Fruit fly (Drosophila melanogaster) whole organism, adult: ENCODE results near the gene CG17475.

Experiments
- CG11617 ChIP-seq: fragments of 200-800 bp; sonication (Bioruptor generic); optimal IDR thresholded peaks from 2 replicates; lab custom pipeline; 2017; ENCODE audit warnings: mild to moderate bottlenecking, missing biosample characterization, missing genetic modification reagents, missing genetic modification characterization
- CG12768 ChIP-seq: fragments of 200-800 bp; sonication (Bioruptor generic); optimal IDR thresholded peaks from 2 replicates; lab custom pipeline; 2017; ENCODE audit warnings: missing biosample characterization, missing genetic modification characterization, mild to moderate bottlenecking, moderate library complexity, missing genetic modification reagents
- CG14711 ChIP-seq: fragments of 200-800 bp; sonication (Bioruptor generic); optimal IDR thresholded peaks from 2 replicates; lab custom pipeline; 2018; ENCODE audit warnings: missing biosample characterization, mild to moderate bottlenecking, missing genetic modification characterization, moderate library complexity
- CG1620 ChIP-seq: fragments of 200-800 bp; sonication (Bioruptor generic); optimal IDR thresholded peaks from 2 replicates; lab custom pipeline; 2016; ENCODE audit warnings: missing biosample characterization, missing genetic modification characterization
- CG33017 ChIP-seq: fragments of 200-800 bp; sonication (Bioruptor generic); optimal IDR thresholded peaks from 2 replicates; lab custom pipeline; 2018; ENCODE audit warnings: missing biosample characterization, mild to moderate bottlenecking, missing genetic modification characterization, moderate library complexity
- CG5204 ChIP-seq: fragments of 200-800 bp; sonication (Bioruptor generic); optimal IDR thresholded peaks from 2 replicates; lab custom pipeline; 2016; ENCODE audit warnings: missing biosample characterization, missing genetic modification characterization
- CG7045 ChIP-seq: fragments of 200-800 bp; sonication (Bioruptor generic); optimal IDR thresholded peaks from 2 replicates; lab custom pipeline; 2017; ENCODE audit warnings: missing biosample characterization, mild to moderate bottlenecking, missing genetic modification characterization
- CG7101 ChIP-seq: fragments of 200-800 bp; sonication (Bioruptor generic); optimal IDR thresholded peaks from 2 replicates; lab custom pipeline; 2018; ENCODE audit warnings: missing biosample characterization, mild to moderate bottlenecking, missing genetic modification characterization, moderate library complexity
- Clk ChIP-seq: fragments of 200-800 bp; sonication (Bioruptor generic); optimal IDR thresholded peaks from 2 replicates; lab custom pipeline; 2017; ENCODE audit warnings: missing biosample characterization, missing genetic modification characterization
- Crg-1 ChIP-seq: fragments of 200-800 bp; sonication (Bioruptor generic); optimal IDR thresholded peaks from 2 replicates; lab custom pipeline; 2016; ENCODE audit warnings: missing biosample characterization, missing genetic modification characterization
- Hr96 ChIP-seq: fragments of 200-800 bp; sonication (Bioruptor generic); optimal IDR thresholded peaks from 2 replicates; lab custom pipeline; 2016; ENCODE audit warnings: missing biosample characterization, missing genetic modification characterization
- Mnt ChIP-seq: fragments of 200-800 bp; sonication (Bioruptor generic); optimal IDR thresholded peaks from 2 replicates; lab custom pipeline; 2016; ENCODE audit warnings: missing biosample characterization, mild to moderate bottlenecking, missing genetic modification characterization
- bab1 ChIP-seq: fragments of 200-800 bp; sonication (Bioruptor generic); optimal IDR thresholded peaks from 3 replicates; lab custom pipeline; 2019; ENCODE audit warnings: missing biosample characterization, mild to moderate bottlenecking, missing genetic modification characterization, moderate library complexity
- cic ChIP-seq: fragments of 200-800 bp; sonication (Bioruptor generic); optimal IDR thresholded peaks from 2 replicates; lab custom pipeline; 2017; ENCODE audit warnings: missing biosample characterization, mild to moderate bottlenecking, missing genetic modification characterization, moderate library complexity
- cnc ChIP-seq, 2 experiments: fragments of >200 bp; optimal IDR thresholded peaks; 2 replicates each; lab custom pipeline; 2017
- kay ChIP-seq: fragments of 200-800 bp; sonication (Bioruptor generic); peaks from one replicate; lab custom pipeline; 2016; ENCODE audit warnings: missing biosample characterization, missing genetic modification characterization, borderline replicate concordance
- ovo ChIP-seq: fragments of 200-800 bp; sonication (Bioruptor generic); optimal IDR thresholded peaks from 2 replicates; lab custom pipeline; 2016; ENCODE audit warnings: missing biosample characterization, missing genetic modification characterization
- pad ChIP-seq: fragments of 200-800 bp; sonication (Bioruptor generic); optimal IDR thresholded peaks from 3 replicates; lab custom pipeline; 2017; ENCODE audit warnings: missing biosample characterization, missing genetic modification characterization, mild to moderate bottlenecking, moderate library complexity, missing genetic modification reagents
- tj ChIP-seq: fragments of 200-800 bp; sonication (Bioruptor generic); optimal IDR thresholded peaks from 3 replicates; lab custom pipeline; 2017; ENCODE audit warnings: missing biosample characterization, mild to moderate bottlenecking, missing genetic modification characterization, moderate library complexity
- toe ChIP-seq: fragments of 200-800 bp; sonication (Bioruptor generic); optimal IDR thresholded peaks from 2 replicates; lab custom pipeline; 2016; ENCODE audit warnings: missing biosample characterization, missing genetic modification characterization

CG17475 gene

dm6 chr3R:17122796-17123504 lies 7.3 kb downstream of the CG17475 start:
- TF ChIP-seq pad (GFP tag; lab: Kevin White, UChicago) (no peak), CG12768 (GFP tag; lab: Kevin White, UChicago) (no peak), Crg-1 (GFP tag; lab: Kevin White, UChicago) (no peak), bab1 (GFP tag; lab: Kevin White, UChicago) (no peak), tj (no peak), toe (GFP tag; lab: Kevin White, UChicago) (no peak), CG14711 (no peak), CG1620 (no peak), CG7045 (GFP tag; lab: Kevin White, UChicago) (no peak), Hr96 (GFP tag; lab: Kevin White, UChicago) (no peak), Clk (GFP tag; lab: Kevin White, UChicago) (no peak), cnc (optimal IDR thresholded peaks at IDR 0.05; lab: Kevin White, UChicago) (no peak), Mnt (GFP tag; lab: Kevin White, UChicago) (no peak), CG7101 (tag; lab: Kevin White, UChicago) (no peak), CG33017 (no peak), kay (GFP tag; lab: Kevin White, UChicago) (no peak)

dm6 chr3R:17121277-17121676 lies 8.9 kb downstream of the CG17475 start, which contains the start of gene CG42779:
Gene CG42779, plus strand, starts transcription at chr3R:17121577.
- TF ChIP-seq CG7045 (GFP tag; lab: Kevin White, UChicago) (no peak), CG14711 (no peak), toe (GFP tag; lab: Kevin White, UChicago) (no peak), CG12768 (GFP tag; lab: Kevin White, UChicago) (no peak), CG5204 (GFP tag; lab: Kevin White, UChicago) (no peak)

- TF ChIP-seq toe (GFP tag; lab: Kevin White, UChicago) (no peak), Mnt (GFP tag; lab: Kevin White, UChicago) (no peak), cnc (optimal IDR thresholded peaks at IDR 0.05; lab: Kevin White, UChicago) (no peak), Clk (GFP tag; lab: Kevin White, UChicago) (no peak), CG7101 (tag; lab: Kevin White, UChicago) (no peak), CG14711 (no peak), Hr96 (GFP tag; lab: Kevin White, UChicago) (no peak)
These were observed 10.1 kb downstream of the CG17475 start, which contains the start of gene CG34278 for dm6 chr3R:17120165-17120564. Gene CG34278, plus strand, starts transcription at chr3R:17120465.

dm6 chr3R:17118917-17119378 lies 11.3 kb downstream of the CG17475 start:
- no peak for TF ChIP-seq CG1620
- no peak for TF ChIP-seq CG14711
- TF ChIP-seq toe (GFP tag; lab: Kevin White, UChicago) = no peak
- TF ChIP-seq tj = peak; percentile 80
- no peak for TF ChIP-seq kay (GFP tag; lab: Kevin White, UChicago)
- no peak for TF ChIP-seq CG7045 (GFP tag; lab: Kevin White, UChicago)
- TF ChIP-seq cic (GFP tag; lab: Kevin White, UChicago) = peak; percentile 11
- TF ChIP-seq CG11617 (GFP tag; lab: Kevin White, UChicago) = no peak
- peak; percentile 7 for TF ChIP-seq Mnt (GFP tag; lab: Kevin White, UChicago)
- no peak for TF ChIP-seq CG5204 (GFP tag; lab: Kevin White, UChicago)
- TF ChIP-seq Clk (GFP tag; lab: Kevin White, UChicago) = no peak
- TF ChIP-seq Crg-1 (GFP tag; lab: Kevin White, UChicago) = no peak
- TF ChIP-seq CG7101 (tag; lab: Kevin White, UChicago) = peak; percentile 3
- peak; percentile 43 for TF ChIP-seq bab1 (GFP tag; lab: Kevin White, UChicago)
- peak; percentile 2 for TF ChIP-seq CG33017
- TF ChIP-seq CG12768 (GFP tag; lab: Kevin White, UChicago) = peak; percentile 6
- no peak for TF ChIP-seq ovo (GFP tag; lab: Kevin White, UChicago)
- no peak for TF ChIP-seq pad (GFP tag; lab: Kevin White, UChicago)
- no peak for TF ChIP-seq cnc (optimal IDR thresholded peaks at IDR 0.05; lab: Kevin White, UChicago)

dm6 chr3R:17117607-17118327 lies 12.5 kb downstream of the CG17475 start:
- TF ChIP-seq cic (GFP tag; lab: Kevin White, UChicago) (no peak), ovo (GFP tag; lab: Kevin White, UChicago) (no peak), toe (GFP tag; lab: Kevin White, UChicago) (no peak), CG7101 (tag; lab: Kevin White, UChicago) (no peak), CG11617 (GFP tag; lab: Kevin White, UChicago) (no peak), CG12768 (GFP tag; lab: Kevin White, UChicago) (no peak), Crg-1 (GFP tag; lab: Kevin White, UChicago) (no peak), cnc (optimal IDR thresholded peaks at IDR 0.05; lab: Kevin White, UChicago) (no peak), CG5204 (GFP tag; lab: Kevin White, UChicago) (no peak), tj (no peak), Mnt (GFP tag; lab: Kevin White, UChicago) (no peak)

dm6 chr3R:17116231-17116630 lies 14.0 kb downstream of the CG17475 start:
- TF ChIP-seq kay (GFP tag; lab: Kevin White, UChicago) (peak; percentile 90), CG7045 (GFP tag; lab: Kevin White, UChicago) (no peak), CG1620 (no peak), CG11617 (GFP tag; lab: Kevin White, UChicago) (no peak), Hr96 (GFP tag; lab: Kevin White, UChicago) (no peak), CG7101 (tag; lab: Kevin White, UChicago) (peak; percentile 19), cnc (optimal IDR thresholded peaks at IDR 0.05; lab: Kevin White, UChicago) (no peak), CG14711 (peak; percentile 43), Mnt (GFP tag; lab: Kevin White, UChicago) (no peak), CG12768 (GFP tag; lab: Kevin White, UChicago) (peak; percentile 30), cic (GFP tag; lab: Kevin White, UChicago) (no peak), ovo (GFP tag; lab: Kevin White, UChicago) (no peak), bab1 (GFP tag; lab: Kevin White, UChicago) (no peak), CG33017 (no peak), Clk (GFP tag; lab: Kevin White, UChicago) (no peak), toe (GFP tag; lab: Kevin White, UChicago) (no peak), CG5204 (GFP tag; lab: Kevin White, UChicago) (no peak), pad (GFP tag; lab: Kevin White, UChicago) (no peak), tj (no peak), Crg-1 (GFP tag; lab: Kevin White, UChicago) (no peak)
